Fruit fly (Drosophila melanogaster) whole organism, embryonic: ENCODE measurements around the gene Fmr1.
A peak's percentile ranks its signal among the peaks of the same experiment; 100 is the strongest.

Source experiments
- B-H1 ChIP-seq: fragments of 200-800 bp; sonication (Bioruptor generic); IDR thresholded peaks from 3 replicates; pipeline ENCODE4 v1.3.6; 2022; ENCODE audit warnings: missing biosample characterization, missing genetic modification characterization
- CG10274 ChIP-seq: fragments of 200-800 bp; sonication (Bioruptor generic); optimal IDR thresholded peaks from 3 replicates; lab custom pipeline; 2017; ENCODE audit warnings: missing biosample characterization, mild to moderate bottlenecking, missing genetic modification characterization
- CG11093 ChIP-seq: fragments of 200-800 bp; sonication (Bioruptor generic); IDR thresholded peaks from 3 replicates; pipeline ENCODE4 v1.3.6; 2022; ENCODE audit warnings: missing biosample characterization, missing genetic modification characterization
- CG11504 ChIP-seq: fragments of 200-800 bp; sonication (Bioruptor generic); optimal IDR thresholded peaks from 3 replicates; lab custom pipeline; 2019; ENCODE audit warnings: missing biosample characterization, mild to moderate bottlenecking, missing genetic modification characterization, moderate library complexity
- CG12104 ChIP-seq: fragments of 200-800 bp; sonication (Bioruptor generic); optimal IDR thresholded peaks from 3 replicates; lab custom pipeline; 2016; ENCODE audit warnings: missing biosample characterization, missing genetic modification characterization
- CG12391 ChIP-seq: fragments of 200-800 bp; sonication (Bioruptor generic); optimal IDR thresholded peaks from 3 replicates; lab custom pipeline; 2018; ENCODE audit warnings: missing biosample characterization, mild to moderate bottlenecking, missing genetic modification characterization, moderate library complexity
- CG15601 ChIP-seq: fragments of 200-800 bp; sonication (Bioruptor generic); optimal IDR thresholded peaks from 3 replicates; lab custom pipeline; 2019; ENCODE audit warnings: missing biosample characterization, mild to moderate bottlenecking, missing genetic modification characterization, moderate library complexity
- CG16815 ChIP-seq: fragments of 200-800 bp; sonication (Bioruptor generic); optimal IDR thresholded peaks from 3 replicates; lab custom pipeline; 2017; ENCODE audit warnings: missing biosample characterization, mild to moderate bottlenecking, missing genetic modification characterization
- CG16863 ChIP-seq: fragments of 200-800 bp; sonication (Bioruptor generic); optimal IDR thresholded peaks from 3 replicates; lab custom pipeline; 2016; ENCODE audit warnings: missing biosample characterization, missing genetic modification characterization
- CG18262 ChIP-seq: fragments of 200-800 bp; optimal IDR thresholded peaks from 3 replicates; lab custom pipeline; 2019; ENCODE audit warnings: missing biosample characterization, mild to moderate bottlenecking, missing genetic modification characterization, moderate library complexity
- CG18599 ChIP-seq: fragments of 200-800 bp; sonication (Bioruptor generic); optimal IDR thresholded peaks from 3 replicates; lab custom pipeline; 2017; ENCODE audit warnings: missing biosample characterization, missing genetic modification characterization, mild to moderate bottlenecking, moderate library complexity, missing genetic modification reagents
- CG2120 ChIP-seq: fragments of 200-800 bp; sonication (Bioruptor generic); optimal IDR thresholded peaks from 3 replicates; lab custom pipeline; 2016; ENCODE audit warnings: missing biosample characterization, missing genetic modification characterization
- CG2199 ChIP-seq: fragments of 200-800 bp; sonication (Bioruptor generic); IDR thresholded peaks from 3 replicates; pipeline ENCODE4 v1.3.6; 2022; ENCODE audit warnings: missing biosample characterization, missing genetic modification characterization
- CG30431 ChIP-seq: fragments of 200-800 bp; sonication (Bioruptor generic); optimal IDR thresholded peaks from 2 replicates; lab custom pipeline; 2017; ENCODE audit warnings: missing biosample characterization, missing genetic modification characterization
- CG3995 ChIP-seq: fragments of 200-800 bp; sonication (Bioruptor generic); optimal IDR thresholded peaks from 3 replicates; lab custom pipeline; 2016; ENCODE audit warnings: missing biosample characterization, missing genetic modification characterization
- CG7963 ChIP-seq: fragments of 200-800 bp; sonication (Bioruptor generic); IDR thresholded peaks from 3 replicates; pipeline ENCODE4 v1.3.6; 2022; ENCODE audit warnings: missing biosample characterization, missing genetic modification characterization; ENCODE audit not compliant: partially characterized antibody
- CG8359 ChIP-seq: fragments of 200-800 bp; sonication (Bioruptor generic); optimal IDR thresholded peaks from 2 replicates; lab custom pipeline; 2017; ENCODE audit warnings: missing biosample characterization, mild to moderate bottlenecking, missing genetic modification characterization, borderline replicate concordance
- CG9727 ChIP-seq: fragments of 200-800 bp; sonication (Bioruptor generic); optimal IDR thresholded peaks from 3 replicates; lab custom pipeline; 2017; ENCODE audit warnings: missing biosample characterization, mild to moderate bottlenecking, missing genetic modification characterization
- CTCF ChIP-seq: fragments of 200-800 bp; sonication (Bioruptor generic); optimal IDR thresholded peaks from 2 replicates; lab custom pipeline; 2017; ENCODE audit warnings: missing biosample characterization, mild to moderate bottlenecking, missing genetic modification characterization, moderate library complexity
- Dp ChIP-seq: fragments of 200-800 bp; sonication (Bioruptor generic); optimal IDR thresholded peaks from 2 replicates; lab custom pipeline; 2018; ENCODE audit warnings: missing biosample characterization, mild to moderate bottlenecking, missing genetic modification characterization, moderate library complexity
- Elba2 ChIP-seq: fragments of 200-800 bp; sonication (Bioruptor generic); optimal IDR thresholded peaks from 3 replicates; lab custom pipeline; 2016; ENCODE audit warnings: missing biosample characterization, missing genetic modification characterization
- Hr78 ChIP-seq, 2 experiments: fragments of 200-800 bp in 1 of 2; fragments of >200 bp in 1 of 2; sonication (Bioruptor generic) in 1 of 2; optimal IDR thresholded peaks; 2 replicates each; lab custom pipeline; 2017 to 2019; ENCODE audit warnings: missing biosample characterization in 2 of 2, missing genetic modification characterization in 2 of 2, mild to moderate bottlenecking in 1 of 2, moderate library complexity in 1 of 2
- MESR4 ChIP-seq: fragments of 200-800 bp; sonication (Bioruptor generic); optimal IDR thresholded peaks from 2 replicates; lab custom pipeline; 2018; ENCODE audit warnings: missing biosample characterization, mild to moderate bottlenecking, missing genetic modification characterization, moderate library complexity
- NC2α ChIP-seq: fragments of 200-800 bp; sonication (Bioruptor generic); optimal IDR thresholded peaks from 2 replicates; lab custom pipeline; 2016; ENCODE audit warnings: missing biosample characterization, missing genetic modification characterization
- Sox102F ChIP-seq: fragments of 200-800 bp; sonication (Bioruptor generic); optimal IDR thresholded peaks from 2 replicates; lab custom pipeline; 2018; ENCODE audit warnings: missing biosample characterization, mild to moderate bottlenecking, missing genetic modification characterization, moderate library complexity
- amos ChIP-seq: fragments of 200-800 bp; sonication (Bioruptor generic); IDR thresholded peaks from 2 replicates; pipeline ENCODE4 v1.3.6; 2022; ENCODE audit warnings: missing biosample characterization, missing genetic modification characterization; ENCODE audit not compliant: partially characterized antibody
- bab2 ChIP-seq: fragments of 200-800 bp; sonication (Bioruptor generic); optimal IDR thresholded peaks from 2 replicates; lab custom pipeline; 2016; ENCODE audit warnings: missing biosample characterization, missing genetic modification characterization
- emc ChIP-seq: fragments of 200-800 bp; sonication (Bioruptor generic); optimal IDR thresholded peaks from 2 replicates; lab custom pipeline; 2016; ENCODE audit warnings: missing biosample characterization, missing genetic modification characterization
- ems ChIP-seq: fragments of 200-800 bp; sonication (Bioruptor generic); optimal IDR thresholded peaks from 3 replicates; lab custom pipeline; 2016; ENCODE audit warnings: missing biosample characterization, missing genetic modification characterization
- esg ChIP-seq: fragments of 200-800 bp; sonication (Bioruptor generic); conservative IDR thresholded peaks from 2 replicates; pipeline ENCODE4 v1.3.6; 2022; ENCODE audit warnings: missing biosample characterization, missing genetic modification characterization
- ftz-f1 ChIP-seq: fragments of 200-800 bp; sonication (Bioruptor generic); optimal IDR thresholded peaks from 2 replicates; lab custom pipeline; 2016; ENCODE audit warnings: missing biosample characterization, missing genetic modification characterization
- gem ChIP-seq: fragments of 200-800 bp; sonication (Bioruptor generic); optimal IDR thresholded peaks from 2 replicates; lab custom pipeline; 2019; ENCODE audit warnings: missing biosample characterization, mild to moderate bottlenecking, missing genetic modification characterization, moderate library complexity
- hkb ChIP-seq, 2 experiments: fragments of 200-800 bp in 1 of 2; fragments of >200 bp in 1 of 2; sonication (Bioruptor generic) in 1 of 2; IDR thresholded peaks in 1 of 2; optimal IDR thresholded peaks in 1 of 2; 2 replicates each; pipeline versions ENCODE4 v1.3.6 to Lab custom; 2017 to 2022; ENCODE audit warnings: missing biosample characterization in 1 of 2, missing genetic modification characterization in 1 of 2
- lola ChIP-seq, 3 experiments: fragments of >200 bp in 2 of 3; fragments of 200-800 bp in 1 of 3; sonication (Bioruptor generic) in 1 of 3; optimal IDR thresholded peaks; 2 replicates each; lab custom pipeline; 2017 to 2019; ENCODE audit warnings: missing biosample characterization in 3 of 3, missing genetic modification characterization in 3 of 3, mild to moderate bottlenecking in 1 of 3, moderate library complexity in 1 of 3
- maf-S ChIP-seq: fragments of 200-800 bp; sonication (Bioruptor generic); optimal IDR thresholded peaks from 2 replicates; lab custom pipeline; 2016; ENCODE audit warnings: missing biosample characterization, missing genetic modification characterization
- nom ChIP-seq: fragments of 200-800 bp; sonication (Bioruptor generic); optimal IDR thresholded peaks from 2 replicates; lab custom pipeline; 2017; ENCODE audit warnings: missing biosample characterization, missing genetic modification characterization, mild to moderate bottlenecking, moderate library complexity, missing genetic modification reagents
- peb ChIP-seq: fragments of 200-800 bp; sonication (Bioruptor generic); IDR thresholded peaks from 2 replicates; pipeline ENCODE4 v1.3.6; 2022; ENCODE audit warnings: missing biosample characterization, missing genetic modification characterization
- sd ChIP-seq: fragments of 200-800 bp; sonication (Bioruptor generic); optimal IDR thresholded peaks from 3 replicates; lab custom pipeline; 2018; ENCODE audit warnings: missing biosample characterization, mild to moderate bottlenecking, missing genetic modification characterization, moderate library complexity
- seq ChIP-seq: fragments of 200-800 bp; sonication (Bioruptor generic); IDR thresholded peaks from 2 replicates; pipeline ENCODE4 v1.3.6; 2022; ENCODE audit warnings: missing biosample characterization, missing genetic modification characterization
- stc ChIP-seq: fragments of 200-800 bp; sonication (Bioruptor generic); IDR thresholded peaks from 2 replicates; pipeline ENCODE4 v1.3.6; 2022; ENCODE audit warnings: missing biosample characterization, missing genetic modification characterization
- sug ChIP-seq: fragments of 200-800 bp; optimal IDR thresholded peaks from 2 replicates; lab custom pipeline; 2019; ENCODE audit warnings: missing biosample characterization, mild to moderate bottlenecking, missing genetic modification characterization, moderate library complexity
- tio ChIP-seq: fragments of 200-800 bp; sonication (Bioruptor generic); optimal IDR thresholded peaks from 2 replicates; lab custom pipeline; 2017; ENCODE audit warnings: missing biosample characterization, missing genetic modification characterization, inconsistent platforms
- trem ChIP-seq: fragments of 200-800 bp; optimal IDR thresholded peaks from 3 replicates; lab custom pipeline; 2019; ENCODE audit warnings: missing biosample characterization, mild to moderate bottlenecking, missing genetic modification characterization, moderate library complexity
- tx ChIP-seq: fragments of 200-800 bp; sonication (Bioruptor generic); optimal IDR thresholded peaks from 2 replicates; lab custom pipeline; 2016; ENCODE audit warnings: missing biosample characterization, missing genetic modification characterization
- unpg ChIP-seq: fragments of 200-800 bp; sonication (Bioruptor generic); optimal IDR thresholded peaks from 3 replicates; lab custom pipeline; 2018; ENCODE audit warnings: missing biosample characterization, mild to moderate bottlenecking, missing genetic modification characterization, moderate library complexity
- wdn ChIP-seq: fragments of 200-800 bp; sonication (Bioruptor generic); IDR thresholded peaks from 2 replicates; pipeline ENCODE4 v1.3.6; 2022; ENCODE audit warnings: missing biosample characterization, missing genetic modification characterization

Fmr1 gene

DNA sequence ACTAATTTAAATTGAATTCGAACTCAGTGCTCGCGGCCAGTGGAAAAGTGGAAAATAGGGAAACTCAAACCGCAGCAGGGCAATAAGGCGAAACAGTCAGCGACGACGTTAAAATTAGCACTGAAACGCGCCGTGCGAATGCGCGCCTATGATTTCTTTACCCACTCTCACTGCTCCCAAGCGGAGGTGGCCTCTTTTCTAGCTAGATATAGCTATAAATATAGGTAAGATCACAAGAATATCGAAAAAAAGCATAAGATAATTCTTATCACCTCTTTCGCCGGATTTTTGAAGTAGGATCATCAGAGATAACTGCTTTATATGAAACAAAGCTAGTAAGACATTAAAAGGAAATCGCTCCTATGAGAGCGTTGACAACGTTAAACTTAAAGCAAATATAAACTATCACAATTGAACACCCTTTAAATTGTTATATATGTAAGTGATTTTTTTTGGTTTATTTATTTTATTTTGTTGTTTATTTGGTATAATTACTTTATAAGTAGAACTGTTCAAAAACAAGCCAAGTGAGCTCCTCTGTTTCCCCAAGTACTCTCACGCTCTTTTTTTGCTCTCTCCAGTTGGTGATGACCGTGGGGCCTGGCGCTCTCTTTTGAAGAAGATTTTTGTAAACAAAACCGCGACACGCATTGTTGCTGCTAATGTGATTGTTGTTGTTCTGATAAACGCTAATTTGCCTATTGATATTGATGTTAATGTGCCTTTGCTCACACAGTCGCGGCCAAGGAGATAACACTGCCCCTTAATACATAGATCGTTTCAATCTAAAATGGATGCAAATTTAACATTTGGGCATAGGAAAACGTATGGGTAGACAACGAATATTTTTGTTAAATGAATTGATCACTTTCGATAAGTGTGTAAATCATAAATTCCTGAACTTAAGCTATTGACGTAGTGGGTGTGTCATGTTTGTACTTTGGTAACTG lies 30.0 kb upstream of the Fmr1 start, which contains the start of gene tws (continued):
- no peak for TF ChIP-seq NC2α (GFP tag; lab: Kevin White, UChicago)
- TF ChIP-seq CG18262 (tag; lab: Kevin White, UChicago), result peak; percentile 57
- peak; percentile 14 for TF ChIP-seq MESR4 (GFP tag; lab: Kevin White, UChicago)
- peak; percentile 56 for TF ChIP-seq Sox102F
- peak; percentile 58 for TF ChIP-seq wdn
- peak; percentile 69 for TF ChIP-seq unpg (GFP tag; lab: Kevin White, UChicago)
- peak; percentile 29 for TF ChIP-seq CG12391 (tag; lab: Kevin White, UChicago)
- TF ChIP-seq peb, result no peak
- TF ChIP-seq CG3995 (GFP tag; lab: Kevin White, UChicago), result peak; percentile 69
- peak; percentile 10 for TF ChIP-seq CG15601
- TF ChIP-seq stc, result peak; percentile 63; the same call in 1 of the 2 replicates
- TF ChIP-seq CG30431 (GFP tag; lab: Kevin White, UChicago), result peak; percentile 9
- no peak for TF ChIP-seq Hr78 (GFP tag; optimal IDR thresholded peaks at IDR 0.05; lab: Kevin White, UChicago)
- TF ChIP-seq CG18599 (GFP tag; lab: Kevin White, UChicago), result peak; percentile 51
- peak; percentile 54 for TF ChIP-seq CG9727 (GFP tag; lab: Kevin White, UChicago)
- TF ChIP-seq maf-S (GFP tag; lab: Kevin White, UChicago), result peak; percentile 24
- no peak for TF ChIP-seq emc
- TF ChIP-seq tx (GFP tag; lab: Kevin White, UChicago), result no peak
- peak in 1 of 3 experiments; percentile 47 for TF ChIP-seq lola (GFP tag; optimal IDR thresholded peaks at IDR 0.05; lab: Kevin White, UChicago)
- TF ChIP-seq esg (GFP tag; lab: Robert Waterston, UW), result no peak
- TF ChIP-seq sug (tag; lab: Kevin White, UChicago), result peak; percentile 74
- no peak for TF ChIP-seq hkb (optimal IDR thresholded peaks at IDR 0.05; lab: Kevin White, UChicago)
- peak; percentile 77 for TF ChIP-seq hkb (GFP tag; IDR thresholded peaks at IDR 0.05; lab: Robert Waterston, UW)
- peak; percentile 83 for TF ChIP-seq sd (tag; lab: Kevin White, UChicago)
- TF ChIP-seq ftz-f1 (GFP tag; lab: Kevin White, UChicago), result peak; percentile 6
- peak; percentile 59; the same call in 1 of the 3 replicates for TF ChIP-seq CG2199 (GFP tag; lab: Robert Waterston, UW)
- no peak for TF ChIP-seq CG8359 (GFP tag; lab: Kevin White, UChicago)
- TF ChIP-seq CG16815 (GFP tag; lab: Kevin White, UChicago), result no peak
- peak; percentile 66 for TF ChIP-seq seq (GFP tag; lab: Robert Waterston, UW)
- TF ChIP-seq CG7963 (GFP tag; lab: Robert Waterston, UW), result no peak
- TF ChIP-seq tio (GFP tag; lab: Kevin White, UChicago), result peak; percentile 35
- TF ChIP-seq B-H1 (GFP tag; lab: Robert Waterston, UW), result no peak; the same call in 2 of the 3 replicates
- no peak for TF ChIP-seq CG10274 (GFP tag; lab: Kevin White, UChicago)
- TF ChIP-seq gem (tag; lab: Kevin White, UChicago), result peak; percentile 67
- TF ChIP-seq CG12104 (GFP tag; lab: Kevin White, UChicago), result peak; percentile 12
- TF ChIP-seq CTCF (GFP tag; lab: Kevin White, UChicago), result peak; percentile 7
- TF ChIP-seq bab2 (GFP tag; lab: Kevin White, UChicago), result peak; percentile 57
- TF ChIP-seq CG11093 (GFP tag; lab: Robert Waterston, UW), result no peak
- TF ChIP-seq CG11504, result peak; percentile 57
- no peak for TF ChIP-seq Elba2 (GFP tag; lab: Kevin White, UChicago)
- TF ChIP-seq CG16863, result peak; percentile 12
- TF ChIP-seq amos (GFP tag; lab: Robert Waterston, UW), result no peak; the same call in 1 of the 2 replicates
- peak; percentile 35 for TF ChIP-seq ems
- TF ChIP-seq CG2120 (GFP tag; lab: Kevin White, UChicago), result peak; percentile 50
- no peak for TF ChIP-seq Dp (GFP tag; lab: Kevin White, UChicago)
- TF ChIP-seq nom, result peak; percentile 35
- no peak for TF ChIP-seq trem
